Fruit fly (Drosophila melanogaster) whole organism, embryonic: ENCODE measurements around the gene CG46460.

Experiments used
- ATbp ChIP-seq: fragments of 200-800 bp; sonication (Bioruptor generic); optimal IDR thresholded peaks from 2 replicates; lab custom pipeline; 2017; ENCODE audit warnings: missing biosample characterization, mild to moderate bottlenecking, missing genetic modification characterization, missing genetic modification reagents
- Aef1 ChIP-seq: fragments of 200-800 bp; sonication (Bioruptor generic); IDR thresholded peaks from 3 replicates; pipeline ENCODE4 v1.3.6; 2022; ENCODE audit warnings: missing biosample characterization, missing genetic modification characterization
- Antp ChIP-seq: fragments of 200-800 bp; sonication (Bioruptor generic); optimal IDR thresholded peaks from 3 replicates; lab custom pipeline; 2016; ENCODE audit warnings: missing biosample characterization, missing genetic modification characterization
- Bdp1 ChIP-seq: fragments of 200-800 bp; sonication (Bioruptor generic); optimal IDR thresholded peaks from 3 replicates; lab custom pipeline; 2016; ENCODE audit warnings: missing biosample characterization, missing genetic modification characterization
- CG10431 ChIP-seq: fragments of 200-800 bp; sonication (Bioruptor generic); optimal IDR thresholded peaks from 3 replicates; lab custom pipeline; 2018; ENCODE audit warnings: missing biosample characterization, mild to moderate bottlenecking, missing genetic modification characterization
- CG10462 ChIP-seq: fragments of 200-800 bp; sonication (Bioruptor generic); optimal IDR thresholded peaks from 2 replicates; lab custom pipeline; 2016; ENCODE audit warnings: missing biosample characterization, missing genetic modification characterization
- CG12744 ChIP-seq: fragments of 200-800 bp; sonication (Bioruptor generic); optimal IDR thresholded peaks from 2 replicates; lab custom pipeline; 2016; ENCODE audit warnings: missing biosample characterization, missing genetic modification characterization
- CG12769 ChIP-seq: fragments of 200-800 bp; sonication (Bioruptor generic); optimal IDR thresholded peaks from 2 replicates; lab custom pipeline; 2019; ENCODE audit warnings: missing biosample characterization, mild to moderate bottlenecking, missing genetic modification characterization, moderate library complexity
- CG14860 ChIP-seq: fragments of 200-800 bp; sonication (Bioruptor generic); IDR thresholded peaks from 3 replicates; pipeline ENCODE4 v1.3.6; 2022; ENCODE audit warnings: missing biosample characterization, missing genetic modification characterization; ENCODE audit not compliant: partially characterized antibody
- CG15269 ChIP-seq: fragments of 200-800 bp; sonication (Bioruptor generic); optimal IDR thresholded peaks from 2 replicates; lab custom pipeline; 2018; ENCODE audit warnings: missing biosample characterization, mild to moderate bottlenecking, missing genetic modification characterization, moderate library complexity
- CG16863 ChIP-seq: fragments of 200-800 bp; sonication (Bioruptor generic); optimal IDR thresholded peaks from 3 replicates; lab custom pipeline; 2016; ENCODE audit warnings: missing biosample characterization, missing genetic modification characterization
- CG18476 ChIP-seq: fragments of 200-800 bp; sonication (Bioruptor generic); optimal IDR thresholded peaks from 2 replicates; lab custom pipeline; 2016; ENCODE audit warnings: missing biosample characterization, mild to moderate bottlenecking, missing genetic modification characterization
- CG2120 ChIP-seq: fragments of 200-800 bp; sonication (Bioruptor generic); optimal IDR thresholded peaks from 3 replicates; lab custom pipeline; 2016; ENCODE audit warnings: missing biosample characterization, missing genetic modification characterization
- CG2875 ChIP-seq: fragments of 200-800 bp; sonication (Bioruptor generic); optimal IDR thresholded peaks from 2 replicates; lab custom pipeline; 2017; ENCODE audit warnings: missing biosample characterization, mild to moderate bottlenecking, missing genetic modification characterization, missing genetic modification reagents
- CG33213 ChIP-seq: fragments of 200-800 bp; sonication (Bioruptor generic); optimal IDR thresholded peaks from 3 replicates; lab custom pipeline; 2016; ENCODE audit warnings: missing biosample characterization, missing genetic modification characterization
- CG34376 ChIP-seq: fragments of 200-800 bp; sonication (Bioruptor generic); optimal IDR thresholded peaks from 2 replicates; lab custom pipeline; 2018; ENCODE audit warnings: missing biosample characterization, mild to moderate bottlenecking, missing genetic modification characterization
- CG4328 ChIP-seq: fragments of 200-800 bp; sonication (Bioruptor generic); optimal IDR thresholded peaks from 3 replicates; lab custom pipeline; 2017; ENCODE audit warnings: missing biosample characterization, missing genetic modification reagents, missing genetic modification characterization
- CG5953 ChIP-seq: fragments of 200-800 bp; sonication (Bioruptor generic); IDR thresholded peaks from 2 replicates; pipeline ENCODE4 v1.3.6; 2022; ENCODE audit warnings: missing biosample characterization, missing genetic modification characterization
- CG6689 ChIP-seq: fragments of 200-800 bp; sonication (Bioruptor generic); IDR thresholded peaks from 2 replicates; pipeline ENCODE4 v1.3.6; 2022; ENCODE audit warnings: missing biosample characterization, missing genetic modification characterization
- CG8478 ChIP-seq: fragments of >200 bp; optimal IDR thresholded peaks from 2 replicates; lab custom pipeline; 2018
- CG8924 ChIP-seq: fragments of 200-800 bp; optimal IDR thresholded peaks from 3 replicates; lab custom pipeline; 2019; ENCODE audit warnings: missing biosample characterization, mild to moderate bottlenecking, missing genetic modification characterization, moderate library complexity
- Doc2 ChIP-seq: fragments of 200-800 bp; sonication (Bioruptor generic); IDR thresholded peaks from 2 replicates; pipeline ENCODE4 v1.3.6; 2022; ENCODE audit warnings: missing biosample characterization, missing genetic modification characterization
- Fer2 ChIP-seq: fragments of 200-800 bp; sonication (Bioruptor generic); optimal IDR thresholded peaks from 2 replicates; lab custom pipeline; 2018; ENCODE audit warnings: missing biosample characterization, mild to moderate bottlenecking, missing genetic modification characterization, moderate library complexity
- Gug ChIP-seq: fragments of 200-800 bp; sonication (Bioruptor generic); IDR thresholded peaks from 4 replicates; pipeline ENCODE4 v1.3.6; 2022; ENCODE audit warnings: missing biosample characterization, missing genetic modification characterization
- HLH3B ChIP-seq: fragments of 200-800 bp; sonication (Bioruptor generic); IDR thresholded peaks from 2 replicates; pipeline ENCODE4 v1.3.6; 2022; ENCODE audit warnings: missing biosample characterization, missing genetic modification characterization
- HLH54F ChIP-seq: fragments of 200-800 bp; sonication (Bioruptor generic); optimal IDR thresholded peaks from 3 replicates; lab custom pipeline; 2016; ENCODE audit warnings: missing biosample characterization, missing genetic modification characterization
- HmgD ChIP-seq: fragments of 200-800 bp; sonication (Bioruptor generic); optimal IDR thresholded peaks from 3 replicates; lab custom pipeline; 2016; ENCODE audit warnings: missing biosample characterization, missing genetic modification characterization
- Hmx ChIP-seq: fragments of 200-800 bp; sonication (Bioruptor generic); optimal IDR thresholded peaks from 2 replicates; lab custom pipeline; 2016; ENCODE audit warnings: missing biosample characterization, missing genetic modification characterization
- Lhr ChIP-seq: fragments of 200-800 bp; sonication (Bioruptor generic); optimal IDR thresholded peaks from 3 replicates; lab custom pipeline; 2017; ENCODE audit warnings: mild to moderate bottlenecking, missing biosample characterization, missing genetic modification reagents, missing genetic modification characterization
- Sry-β ChIP-seq: fragments of 200-800 bp; sonication (Bioruptor generic); optimal IDR thresholded peaks from 2 replicates; lab custom pipeline; 2018; ENCODE audit warnings: missing biosample characterization, mild to moderate bottlenecking, missing genetic modification characterization, moderate library complexity
- Tbp ChIP-seq: fragments of >200 bp; optimal IDR thresholded peaks from 2 replicates; lab custom pipeline; 2018; ENCODE audit warnings: missing biosample characterization, missing genetic modification characterization
- abd-A ChIP-seq: fragments of 200-800 bp; sonication (Bioruptor generic); optimal IDR thresholded peaks from 3 replicates; lab custom pipeline; 2019; ENCODE audit warnings: missing biosample characterization, mild to moderate bottlenecking, missing genetic modification characterization, moderate library complexity
- az2 ChIP-seq: fragments of 200-800 bp; sonication (Bioruptor generic); optimal IDR thresholded peaks from 3 replicates; lab custom pipeline; 2016; ENCODE audit warnings: missing biosample characterization, missing genetic modification characterization
- cato ChIP-seq: fragments of 200-800 bp; sonication (Bioruptor generic); optimal IDR thresholded peaks from 2 replicates; lab custom pipeline; 2016; ENCODE audit warnings: missing biosample characterization, missing genetic modification characterization, borderline replicate concordance
- cg ChIP-seq: fragments of 200-800 bp; sonication (Bioruptor generic); optimal IDR thresholded peaks from 3 replicates; lab custom pipeline; 2019; ENCODE audit warnings: missing biosample characterization, mild to moderate bottlenecking, missing genetic modification characterization, moderate library complexity
- ci ChIP-seq: fragments of 200-800 bp; sonication (Bioruptor generic); IDR thresholded peaks from 3 replicates; pipeline ENCODE4 v1.3.6; 2022; ENCODE audit warnings: missing biosample characterization, missing genetic modification characterization
- dimm ChIP-seq: fragments of 200-800 bp; sonication (Bioruptor generic); IDR thresholded peaks from 2 replicates; pipeline ENCODE4 v1.3.6; 2022; ENCODE audit warnings: missing biosample characterization, missing genetic modification characterization
- dm ChIP-seq: fragments of 200-800 bp; sonication (Bioruptor generic); optimal IDR thresholded peaks from 3 replicates; lab custom pipeline; 2016; ENCODE audit warnings: missing biosample characterization, missing genetic modification characterization
- dmrt99B ChIP-seq: fragments of 200-800 bp; sonication (Bioruptor generic); optimal IDR thresholded peaks from 2 replicates; lab custom pipeline; 2018; ENCODE audit warnings: missing biosample characterization, mild to moderate bottlenecking, missing genetic modification characterization, moderate library complexity
- dysf ChIP-seq: fragments of 200-800 bp; sonication (Bioruptor generic); IDR thresholded peaks from 3 replicates; pipeline ENCODE4 v1.3.6; 2022; ENCODE audit warnings: missing biosample characterization, missing genetic modification characterization
- esg ChIP-seq: fragments of 200-800 bp; sonication (Bioruptor generic); conservative IDR thresholded peaks from 2 replicates; pipeline ENCODE4 v1.3.6; 2022; ENCODE audit warnings: missing biosample characterization, missing genetic modification characterization
- fru ChIP-seq: fragments of >200 bp; optimal IDR thresholded peaks from 2 replicates; lab custom pipeline; 2017
- ind ChIP-seq: fragments of 200-800 bp; sonication (Bioruptor generic); optimal IDR thresholded peaks from 3 replicates; lab custom pipeline; 2016; ENCODE audit warnings: missing biosample characterization, missing genetic modification characterization
- jigr1 ChIP-seq: fragments of 200-800 bp; sonication (Bioruptor generic); IDR thresholded peaks from 3 replicates; pipeline ENCODE4 v1.3.6; 2022; ENCODE audit warnings: missing biosample characterization, missing genetic modification characterization
- jumu ChIP-seq: fragments of 200-800 bp; sonication (Bioruptor generic); optimal IDR thresholded peaks from 3 replicates; lab custom pipeline; 2016; ENCODE audit warnings: missing biosample characterization, missing genetic modification characterization
- kni ChIP-seq: fragments of 200-800 bp; sonication (Bioruptor generic); optimal IDR thresholded peaks from 3 replicates; lab custom pipeline; 2017; ENCODE audit warnings: mild to moderate bottlenecking, missing biosample characterization, missing genetic modification reagents, missing genetic modification characterization
- pb ChIP-seq: fragments of 200-800 bp; sonication (Bioruptor generic); optimal IDR thresholded peaks from 3 replicates; lab custom pipeline; 2016; ENCODE audit warnings: missing biosample characterization, missing genetic modification characterization
- seq ChIP-seq: fragments of 200-800 bp; sonication (Bioruptor generic); IDR thresholded peaks from 2 replicates; pipeline ENCODE4 v1.3.6; 2022; ENCODE audit warnings: missing biosample characterization, missing genetic modification characterization
- so ChIP-seq: fragments of 200-800 bp; sonication (Bioruptor generic); IDR thresholded peaks from 3 replicates; pipeline ENCODE4 v1.3.6; 2022; ENCODE audit warnings: missing biosample characterization, missing genetic modification characterization
- ssp ChIP-seq: fragments of 200-800 bp; sonication (Bioruptor generic); IDR thresholded peaks from 2 replicates; pipeline ENCODE4 v1.3.6; 2022; ENCODE audit warnings: missing biosample characterization, missing genetic modification characterization
- tap ChIP-seq: fragments of 200-800 bp; optimal IDR thresholded peaks from 3 replicates; lab custom pipeline; 2019; ENCODE audit warnings: missing biosample characterization, mild to moderate bottlenecking, missing genetic modification characterization, moderate library complexity
- tin ChIP-seq: fragments of 200-800 bp; sonication (Bioruptor generic); optimal IDR thresholded peaks from 3 replicates; lab custom pipeline; 2016; ENCODE audit warnings: missing biosample characterization, missing genetic modification characterization
- wdn ChIP-seq: fragments of 200-800 bp; sonication (Bioruptor generic); IDR thresholded peaks from 2 replicates; pipeline ENCODE4 v1.3.6; 2022; ENCODE audit warnings: missing biosample characterization, missing genetic modification characterization
- zfh2 ChIP-seq: fragments of 200-800 bp; sonication (Bioruptor generic); optimal IDR thresholded peaks from 2 replicates; lab custom pipeline; 2016; ENCODE audit warnings: missing biosample characterization, missing genetic modification characterization

Gene CG46460

DNA sequence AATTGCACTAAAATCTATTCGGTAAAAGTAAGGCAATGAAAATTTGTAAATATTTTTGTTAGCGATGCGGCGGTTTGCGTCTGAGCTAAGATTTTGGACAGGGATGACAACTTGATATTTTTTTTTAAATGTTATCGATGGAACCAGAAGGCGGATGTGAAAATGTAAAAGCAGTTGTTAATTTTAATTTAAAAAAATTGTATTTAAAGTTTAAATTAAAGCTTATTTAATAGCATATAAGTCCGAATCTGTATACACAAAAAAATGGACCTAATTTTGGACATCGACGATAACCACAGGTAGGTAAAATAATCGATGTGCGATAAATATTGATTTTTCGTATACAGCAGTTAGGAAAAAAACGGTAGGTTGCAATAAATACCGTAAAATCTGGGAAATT is 35.3 kb upstream of the CG46460 start, which contains the start of the genes CG11586 and VhaM9.7-a (continued):
- TF ChIP-seq HLH3B (GFP tag; lab: Robert Waterston, UW) (no peak), CG4328 (GFP tag; lab: Kevin White, UChicago) (no peak), ind (GFP tag; lab: Kevin White, UChicago) (peak; percentile 25), Lhr (GFP tag; lab: Kevin White, UChicago) (peak; percentile 31), Tbp (no peak), CG10431 (GFP tag; lab: Kevin White, UChicago) (peak; percentile 4), seq (GFP tag; lab: Robert Waterston, UW) (no peak), CG16863 (GFP tag; lab: Kevin White, UChicago) (no peak), esg (no peak), dm (GFP tag; lab: Kevin White, UChicago) (peak; percentile 1), CG8924 (tag; lab: Kevin White, UChicago) (peak; percentile 16), cg (GFP tag; lab: Kevin White, UChicago) (no peak), HLH54F (no peak), jumu (GFP tag; lab: Kevin White, UChicago) (no peak), dmrt99B (tag; lab: Kevin White, UChicago) (no peak), CG12769 (tag; lab: Kevin White, UChicago) (no peak), Doc2 (GFP tag; lab: Robert Waterston, UW) (no peak), Gug (no peak), Antp (GFP tag; lab: Kevin White, UChicago) (no peak), tap (no peak), zfh2 (GFP tag; lab: Kevin White, UChicago) (no peak), CG34376 (GFP tag; lab: Kevin White, UChicago) (peak; percentile 31), CG10462 (GFP tag; lab: Kevin White, UChicago) (peak; percentile 31), dysf (GFP tag; lab: Robert Waterston, UW) (no peak), CG12744 (GFP tag; lab: Kevin White, UChicago) (no peak), fru (lab: Kevin White, UChicago) (no peak), wdn (GFP tag; lab: Robert Waterston, UW) (no peak), abd-A (peak; percentile 21), so (GFP tag; lab: Robert Waterston, UW) (no peak), tin (GFP tag; lab: Kevin White, UChicago) (peak; percentile 26), CG18476 (GFP tag; lab: Kevin White, UChicago) (no peak), jigr1 (GFP tag; lab: Robert Waterston, UW) (no peak), kni (GFP tag; lab: Kevin White, UChicago) (no peak), CG8478 (lab: Kevin White, UChicago) (no peak), HmgD (GFP tag; lab: Kevin White, UChicago) (no peak), CG6689 (GFP tag; lab: Robert Waterston, UW) (no peak), ci (GFP tag; lab: Robert Waterston, UW) (no peak), cato (GFP tag; lab: Kevin White, UChicago) (no peak), CG2875 (GFP tag; lab: Kevin White, UChicago) (no peak), ATbp (GFP tag; lab: Kevin White, UChicago) (no peak), CG5953 (GFP tag; lab: Robert Waterston, UW) (no peak), Bdp1 (GFP tag; lab: Kevin White, UChicago) (no peak), pb (GFP tag; lab: Kevin White, UChicago) (no peak), Sry-β (GFP tag; lab: Kevin White, UChicago) (no peak), Fer2 (no peak), az2 (no peak), CG14860 (peak; percentile 71; the same call in 2 of the 3 replicates), dimm (GFP tag; lab: Robert Waterston, UW) (no peak), CG33213 (GFP tag; lab: Kevin White, UChicago) (no peak), Aef1 (no peak; the same call in 2 of the 3 replicates), ssp (GFP tag; lab: Robert Waterston, UW) (no peak), CG15269 (no peak), CG2120 (peak; percentile 17), Hmx (no peak)
